Fruit fly (Drosophila melanogaster) whole organism, prepupa: ENCODE results near the gene CG6310.

Experiments used
- CG31627 ChIP-seq: fragments of 200-800 bp; sonication (Bioruptor generic); optimal IDR thresholded peaks from 3 replicates; lab custom pipeline; 2016; ENCODE audit warnings: missing biosample characterization, missing genetic modification characterization
- CG32006 ChIP-seq: fragments of 200-800 bp; sonication (Bioruptor generic); optimal IDR thresholded peaks from 3 replicates; lab custom pipeline; 2017; ENCODE audit warnings: missing biosample characterization, mild to moderate bottlenecking, missing genetic modification characterization
- CG6792 ChIP-seq: fragments of 200-800 bp; sonication (Bioruptor generic); optimal IDR thresholded peaks from 3 replicates; lab custom pipeline; 2016; ENCODE audit warnings: missing biosample characterization, missing genetic modification characterization
- CG7368 ChIP-seq: fragments of 200-800 bp; sonication (Bioruptor generic); optimal IDR thresholded peaks from 3 replicates; lab custom pipeline; 2016; ENCODE audit warnings: missing biosample characterization, missing genetic modification characterization
- Ets21C ChIP-seq: fragments of 200-800 bp; sonication (Bioruptor generic); optimal IDR thresholded peaks from 3 replicates; lab custom pipeline; 2016; ENCODE audit warnings: missing biosample characterization, missing genetic modification characterization
- Gug ChIP-seq: fragments of 200-800 bp; sonication (Bioruptor generic); IDR thresholded peaks from 2 replicates; pipeline ENCODE4 v1.3.6; 2022; ENCODE audit warnings: missing biosample characterization, missing genetic modification characterization
- Hr38 ChIP-seq: sonication (Bioruptor generic); optimal IDR thresholded peaks from 2 replicates; lab custom pipeline; 2016; ENCODE audit warnings: missing biosample characterization, missing genetic modification characterization
- Hr4 ChIP-seq: fragments of 200-800 bp; sonication (Bioruptor generic); optimal IDR thresholded peaks from 3 replicates; lab custom pipeline; 2016; ENCODE audit warnings: missing biosample characterization, missing genetic modification characterization
- Lpt ChIP-seq: fragments of 200-800 bp; sonication (Bioruptor generic); optimal IDR thresholded peaks from 3 replicates; lab custom pipeline; 2016; ENCODE audit warnings: missing biosample characterization, missing genetic modification characterization
- Met ChIP-seq: fragments of 200-800 bp; sonication (Bioruptor generic); optimal IDR thresholded peaks from 3 replicates; lab custom pipeline; 2016; ENCODE audit warnings: missing biosample characterization, missing genetic modification characterization
- OdsH ChIP-seq: fragments of 200-800 bp; sonication (Bioruptor generic); optimal IDR thresholded peaks from 3 replicates; lab custom pipeline; 2016; ENCODE audit warnings: missing biosample characterization, missing genetic modification characterization
- achi ChIP-seq: fragments of 200-800 bp; sonication (Bioruptor generic); optimal IDR thresholded peaks from 3 replicates; lab custom pipeline; 2016; ENCODE audit warnings: missing biosample characterization, missing genetic modification characterization
- acj6 ChIP-seq: fragments of 200-800 bp; sonication (Bioruptor generic); optimal IDR thresholded peaks from 3 replicates; lab custom pipeline; 2016; ENCODE audit warnings: missing biosample characterization, missing genetic modification characterization

- TF ChIP-seq Met (GFP tag; lab: Kevin White, UChicago) (no peak), CG32006 (no peak), OdsH (no peak), CG6792 (GFP tag; lab: Kevin White, UChicago) (no peak), Ets21C (no peak), Hr4 (GFP tag; lab: Kevin White, UChicago) (peak; percentile 59), Lpt (GFP tag; lab: Kevin White, UChicago) (peak; percentile 19), Hr38 (GFP tag; lab: Kevin White, UChicago) (no peak), achi (GFP tag; lab: Kevin White, UChicago) (peak; percentile 25), CG7368 (GFP tag; lab: Kevin White, UChicago) (no peak), Gug (no peak; the same call in 1 of the 2 replicates), CG31627 (GFP tag; lab: Kevin White, UChicago) (peak; percentile 3), acj6 (no peak)
These were observed 43.8 kb upstream of the CG6310 start, which contains the start of gene Sod1 for dm6 chr3L:11113198-11114197.
